Worm (Caenorhabditis elegans) whole organism, L1 larva: ENCODE measurements around the gene C07E3.3.

Experiments
- C34B4.2 ChIP-seq: sonication (generic microtip); optimal IDR thresholded peaks from 2 replicates; lab custom pipeline; 2017; ENCODE audit warnings: mild to moderate bottlenecking, missing genetic modification characterization, missing compliant biosample characterization
- F16B12.6 ChIP-seq: fragments of 150-350 bp; optimal IDR thresholded peaks from 2 replicates; lab custom pipeline; 2014; ENCODE audit warnings: missing biosample characterization, missing genetic modification characterization
- Y116A8C.19 ChIP-seq: sonication (generic microtip); optimal IDR thresholded peaks from 2 replicates; lab custom pipeline; 2016; ENCODE audit warnings: missing compliant biosample characterization, missing genetic modification characterization, borderline replicate concordance
- aha-1 ChIP-seq: fragments of 150-350 bp; optimal IDR thresholded peaks from 2 replicates; lab custom pipeline; 2014; ENCODE audit warnings: missing biosample characterization, missing genetic modification characterization
- aly-2 ChIP-seq: fragments of 150-350 bp; optimal IDR thresholded peaks from 2 replicates; lab custom pipeline; 2014; ENCODE audit warnings: missing biosample characterization, missing genetic modification characterization
- ceh-63 ChIP-seq: fragments of 200-800 bp; sonication (Bioruptor generic); optimal IDR thresholded peaks from 2 replicates; lab custom pipeline; 2018; ENCODE audit warnings: mild to moderate bottlenecking, missing genetic modification characterization, missing compliant biosample characterization
- ceh-8 ChIP-seq: fragments of 200-800 bp; sonication (Bioruptor generic); optimal IDR thresholded peaks from 2 replicates; lab custom pipeline; 2018; ENCODE audit warnings: mild to moderate bottlenecking, missing genetic modification characterization, moderate library complexity, missing compliant biosample characterization
- ces-1 ChIP-seq: fragments of 150-350 bp; optimal IDR thresholded peaks from 2 replicates; lab custom pipeline; 2014; ENCODE audit warnings: missing biosample characterization, missing genetic modification reagents, missing genetic modification characterization
- dsc-1 ChIP-seq: sonication (generic microtip); optimal IDR thresholded peaks from 2 replicates; lab custom pipeline; 2016; ENCODE audit warnings: mild to moderate bottlenecking, missing genetic modification characterization, missing compliant biosample characterization
- efl-1 ChIP-seq, 4 experiments: fragments of 150-350 bp; optimal IDR thresholded peaks in 3 of 4; peaks in 1 of 4; 1 replicate in 1 of 4; 2 replicates in 3 of 4; lab custom pipeline; 2014; ENCODE audit warnings: missing biosample characterization in 2 of 4, missing genetic modification characterization in 2 of 4, missing genetic modification reagents in 2 of 4
- egl-13 ChIP-seq: sonication (generic microtip); optimal IDR thresholded peaks from 2 replicates; lab custom pipeline; 2016; ENCODE audit warnings: missing genotype, missing genetic modification reagents, missing genetic modification characterization, missing compliant biosample characterization
- hlh-17 ChIP-seq: fragments of 200-800 bp; sonication (Bioruptor generic); optimal IDR thresholded peaks from 2 replicates; lab custom pipeline; 2018; ENCODE audit warnings: missing genetic modification characterization, mild to moderate bottlenecking, missing compliant biosample characterization, moderate library complexity, borderline replicate concordance
- hlh-4 ChIP-seq: sonication (generic microtip); optimal IDR thresholded peaks from 2 replicates; lab custom pipeline; 2016; ENCODE audit warnings: mild to moderate bottlenecking, missing genetic modification characterization, missing compliant biosample characterization
- hpl-2 ChIP-seq: fragments of 150-350 bp; optimal IDR thresholded peaks from 2 replicates; lab custom pipeline; 2014; ENCODE audit warnings: missing biosample characterization, missing genetic modification reagents, missing genetic modification characterization
- isw-1 ChIP-seq: fragments of 200-800 bp; sonication (Bioruptor generic); IDR thresholded peaks from 2 replicates; pipeline ENCODE4 v1.3.6; 2022; ENCODE audit warnings: missing genetic modification characterization, missing compliant biosample characterization
- jun-1 ChIP-seq: fragments of 150-350 bp; optimal IDR thresholded peaks from 2 replicates; lab custom pipeline; 2014; ENCODE audit warnings: missing biosample characterization, missing genetic modification reagents, missing genetic modification characterization
- lin-14 ChIP-seq: fragments of 200-800 bp; sonication (Bioruptor generic); optimal IDR thresholded peaks from 2 replicates; lab custom pipeline; 2018; ENCODE audit warnings: mild to moderate bottlenecking, missing genetic modification characterization, moderate library complexity, missing compliant biosample characterization
- mep-1 ChIP-seq: fragments of 150-350 bp; optimal IDR thresholded peaks from 2 replicates; lab custom pipeline; 2014; ENCODE audit warnings: missing biosample characterization, missing genetic modification characterization
- nhr-11 ChIP-seq: fragments of 150-350 bp; optimal IDR thresholded peaks from 2 replicates; lab custom pipeline; 2014; ENCODE audit warnings: missing biosample characterization, missing genetic modification characterization
- nhr-20 ChIP-seq: sonication (generic microtip); optimal IDR thresholded peaks from 2 replicates; lab custom pipeline; 2016; ENCODE audit warnings: mild to moderate bottlenecking, missing genetic modification characterization, missing compliant biosample characterization
- nhr-90 ChIP-seq: sonication (generic microtip); optimal IDR thresholded peaks from 2 replicates; lab custom pipeline; 2016; ENCODE audit warnings: mild to moderate bottlenecking, missing genetic modification characterization, missing compliant biosample characterization; ENCODE audit not compliant: poor library complexity
- pax-3 ChIP-seq: fragments of 200-800 bp; sonication (Bioruptor generic); optimal IDR thresholded peaks from 2 replicates; lab custom pipeline; 2018; ENCODE audit warnings: mild to moderate bottlenecking, missing genetic modification characterization, moderate library complexity, missing compliant biosample characterization
- pqm-1 ChIP-seq: sonication (generic microtip); optimal IDR thresholded peaks from 3 replicates; lab custom pipeline; 2017; ENCODE audit warnings: missing biosample characterization, missing genetic modification characterization
- skn-1 ChIP-seq: fragments of 150-350 bp; optimal IDR thresholded peaks from 2 replicates; lab custom pipeline; 2014; ENCODE audit warnings: missing biosample characterization, missing genetic modification characterization
- snpc-4 ChIP-seq: fragments of 150-350 bp; optimal IDR thresholded peaks from 2 replicates; lab custom pipeline; 2014; ENCODE audit warnings: missing biosample characterization, missing genetic modification characterization
- sox-4 ChIP-seq: sonication (generic microtip); optimal IDR thresholded peaks from 2 replicates; lab custom pipeline; 2016; ENCODE audit warnings: missing genetic modification characterization, missing compliant biosample characterization
- sptf-1 ChIP-seq: fragments of 150-350 bp; optimal IDR thresholded peaks from 2 replicates; lab custom pipeline; 2014; ENCODE audit warnings: missing biosample characterization, missing genetic modification characterization
- sup-37 ChIP-seq: fragments of 200-800 bp; sonication (Bioruptor generic); optimal IDR thresholded peaks from 2 replicates; lab custom pipeline; 2018; ENCODE audit warnings: mild to moderate bottlenecking, missing genetic modification characterization, missing compliant biosample characterization
- swsn-7 ChIP-seq: sonication (generic microtip); optimal IDR thresholded peaks from 2 replicates; lab custom pipeline; 2016; ENCODE audit warnings: missing genetic modification characterization, missing compliant biosample characterization
- tlp-1 ChIP-seq: fragments of 150-350 bp; optimal IDR thresholded peaks from 2 replicates; lab custom pipeline; 2014; ENCODE audit warnings: missing biosample characterization, missing genetic modification characterization
- unc-130 ChIP-seq: fragments of 150-350 bp; optimal IDR thresholded peaks from 2 replicates; lab custom pipeline; 2017; ENCODE audit warnings: missing biosample characterization, missing genetic modification characterization, inconsistent platforms
- unc-30 ChIP-seq: sonication (generic microtip); optimal IDR thresholded peaks from 2 replicates; lab custom pipeline; 2017; ENCODE audit warnings: missing biosample characterization, missing genetic modification characterization
- unc-98 ChIP-seq: fragments of 200-800 bp; sonication (Bioruptor generic); IDR thresholded peaks from 2 replicates; pipeline ENCODE4 v1.3.6; 2022; ENCODE audit warnings: missing genetic modification characterization, missing compliant biosample characterization
- zag-1 ChIP-seq: fragments of 150-350 bp; optimal IDR thresholded peaks from 2 replicates; lab custom pipeline; 2014; ENCODE audit warnings: missing biosample characterization, missing genetic modification characterization
- ztf-11 ChIP-seq, 2 experiments: sonication (generic microtip); optimal IDR thresholded peaks; 2 replicates each; lab custom pipeline; 2016 to 2017; ENCODE audit warnings: missing genetic modification characterization in 2 of 2, missing biosample characterization in 1 of 2, missing compliant biosample characterization in 1 of 2
- ztf-4 ChIP-seq: fragments of 150-350 bp; optimal IDR thresholded peaks from 2 replicates; lab custom pipeline; 2014; ENCODE audit warnings: missing biosample characterization, missing genetic modification characterization

C07E3.3 gene

ce11 chrII:10325615-10326232 is 31.6 kb downstream of the C07E3.3 start, which contains the start of gene appg-1:
Gene appg-1, plus strand, starts transcription at chrII:10326041.
- no peak for TF ChIP-seq sptf-1
- TF ChIP-seq pax-3 (tag; lab: Kevin White, UChicago), result no peak
- TF ChIP-seq isw-1, result no peak
- no peak for TF ChIP-seq unc-30 (tag; lab: Kevin White, UChicago)
- no peak for TF ChIP-seq hpl-2 (GFP tag; lab: Kevin White, UChicago)
- TF ChIP-seq mep-1 (tag; lab: Kevin White, UChicago), result no peak
- no peak for TF ChIP-seq nhr-11 (tag; lab: Kevin White, UChicago)
- TF ChIP-seq egl-13 (tag; lab: Kevin White, UChicago), result no peak

- TF ChIP-seq efl-1 (optimal IDR thresholded peaks at IDR 0.05; lab: Kevin White, UChicago) (no peak), efl-1 (GFP tag; optimal IDR thresholded peaks at IDR 0.05 in 1 of 2; lab: Kevin White, UChicago) (peak in 1 of 2 experiments; percentile 23), tlp-1 (tag; lab: Kevin White, UChicago) (no peak)
These were observed 35.9 kb downstream of the C07E3.3 start, which contains the start of gene idpp-4 for ce11 chrII:10321410-10321809. Gene idpp-4, plus strand, starts transcription at chrII:10321460.

- TF ChIP-seq ceh-8 (no peak), unc-98 (GFP tag; lab: Robert Waterston, UW) (no peak), hlh-4 (tag; lab: Kevin White, UChicago) (no peak), C34B4.2 (tag; lab: Kevin White, UChicago) (no peak), sox-4 (no peak), ztf-11 (tag; optimal IDR thresholded peaks at IDR 0.05; lab: Kevin White, UChicago) (no peak), hlh-17 (GFP tag; lab: Kevin White, UChicago) (no peak), unc-30 (tag; lab: Kevin White, UChicago) (no peak), snpc-4 (tag; lab: Kevin White, UChicago) (no peak), nhr-90 (tag; lab: Kevin White, UChicago) (no peak), skn-1 (no peak), jun-1 (tag; lab: Kevin White, UChicago) (no peak), sup-37 (GFP tag; lab: Kevin White, UChicago) (no peak), aha-1 (tag; lab: Kevin White, UChicago) (no peak), aly-2 (no peak), efl-1 (optimal IDR thresholded peaks at IDR 0.05; lab: Kevin White, UChicago) (no peak), efl-1 (GFP tag; optimal IDR thresholded peaks at IDR 0.05 in 1 of 2; lab: Kevin White, UChicago) (no peak), tlp-1 (tag; lab: Kevin White, UChicago) (no peak), F16B12.6 (tag; lab: Kevin White, UChicago) (no peak)
- TF ChIP-seq, all 84 proteins: peak for 0
These were observed 40.3 kb downstream of the C07E3.3 start, which contains the start of gene M02G9.4 for ce11 chrII:10317007-10317406. Gene M02G9.4, plus strand, starts transcription at chrII:10317307.

DNA sequence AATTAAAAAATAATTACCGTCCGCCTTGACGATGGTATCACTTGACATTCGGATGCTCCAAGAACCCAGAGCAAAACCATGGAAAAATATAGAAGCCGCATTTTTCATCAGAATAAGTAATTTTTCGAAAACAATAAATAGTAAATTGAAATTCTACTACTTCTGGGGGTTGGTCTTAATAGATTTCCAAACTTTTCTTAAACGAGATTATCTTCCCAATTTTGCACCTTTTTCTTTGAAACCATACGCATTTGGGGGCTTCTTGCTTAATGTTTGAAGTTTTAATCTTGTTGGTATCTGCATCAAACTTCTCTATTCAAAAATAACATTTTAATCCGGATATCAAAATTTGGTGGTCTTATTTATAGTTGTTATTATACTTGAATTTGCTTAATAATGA is 41.2 kb downstream of the C07E3.3 start, which contains the start of gene gcy-5:
TSS of gene gcy-5 (minus strand) at position 101 of the 400 bp plus-strand sequence.
- no peak for TF ChIP-seq pqm-1 (tag; lab: Kevin White, UChicago)
- TF ChIP-seq ztf-4, result no peak
- TF ChIP-seq egl-13 (tag; lab: Kevin White, UChicago), result no peak
- no peak for TF ChIP-seq swsn-7 (tag; lab: Kevin White, UChicago)
- no peak for TF ChIP-seq unc-98 (GFP tag; lab: Robert Waterston, UW)
- no peak for TF ChIP-seq ces-1 (GFP tag; lab: Kevin White, UChicago)
- TF ChIP-seq nhr-90 (tag; lab: Kevin White, UChicago), result no peak
- TF ChIP-seq Y116A8C.19 (tag; lab: Kevin White, UChicago), result no peak
- no peak for TF ChIP-seq sup-37 (GFP tag; lab: Kevin White, UChicago)
- no peak for TF ChIP-seq ztf-11 (tag; optimal IDR thresholded peaks at IDR 0.05; lab: Kevin White, UChicago)
- no peak for TF ChIP-seq dsc-1
- TF ChIP-seq zag-1 (tag; lab: Kevin White, UChicago), result no peak
- no peak for TF ChIP-seq lin-14
- no peak for TF ChIP-seq nhr-20
- TF ChIP-seq ceh-63 (GFP tag; lab: Kevin White, UChicago), result no peak
- no peak for TF ChIP-seq unc-130
